Worm (Caenorhabditis elegans) whole organism, young adult: ENCODE data around the gene D1054.8.

Source experiments
- B0336.3 ChIP-seq: fragments of 200-800 bp; sonication (Bioruptor generic); IDR thresholded peaks from 2 replicates; pipeline ENCODE4 v1.3.6; 2022; ENCODE audit warnings: missing genetic modification characterization, missing compliant biosample characterization
- D2030.7 ChIP-seq: fragments of 200-800 bp; sonication (Bioruptor generic); IDR thresholded peaks from 2 replicates; pipeline ENCODE4 v1.3.6; 2022; ENCODE audit warnings: missing genetic modification reagents, missing genetic modification characterization, missing compliant biosample characterization
- F33H1.4 ChIP-seq: fragments of 200-800 bp; sonication (Bioruptor generic); IDR thresholded peaks from 2 replicates; pipeline ENCODE4 v1.3.6; 2022; ENCODE audit warnings: missing genetic modification reagents, missing genetic modification characterization, missing compliant biosample characterization
- F49E8.2 ChIP-seq: sonication (generic microtip); optimal IDR thresholded peaks from 3 replicates; lab custom pipeline; 2017; ENCODE audit warnings: missing genetic modification characterization, mild to moderate bottlenecking, missing compliant biosample characterization, antibody characterized with exemption, moderate library complexity; ENCODE audit not compliant: insufficient read depth
- F57C9.4 ChIP-seq: sonication (generic microtip); optimal IDR thresholded peaks from 2 replicates; lab custom pipeline; 2017; ENCODE audit warnings: mild to moderate bottlenecking, missing genetic modification characterization, missing compliant biosample characterization
- K11D2.4 ChIP-seq: fragments of 200-800 bp; sonication (Bioruptor generic); IDR thresholded peaks from 2 replicates; pipeline ENCODE4 v1.3.6; 2022; ENCODE audit warnings: missing genetic modification reagents, missing genetic modification characterization, missing compliant biosample characterization
- T26A5.8 ChIP-seq: sonication (generic microtip); optimal IDR thresholded peaks from 2 replicates; lab custom pipeline; 2016; ENCODE audit warnings: missing genetic modification characterization, missing compliant biosample characterization
- ZK185.1 ChIP-seq: sonication (generic microtip); optimal IDR thresholded peaks from 2 replicates; lab custom pipeline; 2016; ENCODE audit warnings: mild to moderate bottlenecking, missing genetic modification characterization, missing compliant biosample characterization; ENCODE audit not compliant: poor library complexity, severe bottlenecking
- akir-1 ChIP-seq: fragments of 200-800 bp; sonication (Bioruptor generic); optimal IDR thresholded peaks from 2 replicates; lab custom pipeline; 2018; ENCODE audit warnings: mild to moderate bottlenecking, missing genetic modification characterization, moderate library complexity, missing compliant biosample characterization
- cebp-1 ChIP-seq, 2 experiments: fragments of 200-800 bp in 1 of 2; sonication (Bioruptor generic) in 1 of 2; sonication (generic microtip) in 1 of 2; IDR thresholded peaks in 1 of 2; optimal IDR thresholded peaks in 1 of 2; 2 replicates each; pipeline versions ENCODE4 v1.3.6 to Lab custom; 2017 to 2022; ENCODE audit warnings: missing compliant biosample characterization in 2 of 2, missing genetic modification characterization in 2 of 2, mild to moderate bottlenecking in 1 of 2, missing genetic modification reagents in 1 of 2, moderate library complexity in 1 of 2
- ceh-100 ChIP-seq: fragments of 200-800 bp; sonication (Bioruptor generic); IDR thresholded peaks from 2 replicates; pipeline ENCODE4 v1.3.6; 2022; ENCODE audit warnings: missing genetic modification reagents, missing genetic modification characterization, missing compliant biosample characterization
- ceh-27 ChIP-seq: fragments of 200-800 bp; sonication (Bioruptor generic); optimal IDR thresholded peaks from 2 replicates; lab custom pipeline; 2018; ENCODE audit warnings: mild to moderate bottlenecking, missing genetic modification characterization, moderate library complexity, missing compliant biosample characterization
- ceh-91 ChIP-seq: fragments of 200-800 bp; sonication (Bioruptor generic); IDR thresholded peaks from 2 replicates; pipeline ENCODE4 v1.3.6; 2022; ENCODE audit warnings: missing genetic modification reagents, missing genetic modification characterization, missing compliant biosample characterization
- chd-7 ChIP-seq: sonication (generic microtip); optimal IDR thresholded peaks from 2 replicates; lab custom pipeline; 2016; ENCODE audit warnings: mild to moderate bottlenecking, missing genetic modification characterization, moderate library complexity, missing compliant biosample characterization
- dox-1 ChIP-seq: fragments of 200-800 bp; sonication (Bioruptor generic); IDR thresholded peaks from 2 replicates; pipeline ENCODE4 v1.3.6; 2022; ENCODE audit warnings: missing genetic modification reagents, missing genetic modification characterization, missing compliant biosample characterization
- dpff-1 ChIP-seq: sonication (generic microtip); optimal IDR thresholded peaks from 2 replicates; lab custom pipeline; 2017; ENCODE audit warnings: mild to moderate bottlenecking, missing genetic modification characterization, missing compliant biosample characterization
- dpl-1 ChIP-seq: fragments of 150-350 bp; optimal IDR thresholded peaks from 2 replicates; lab custom pipeline; 2014; ENCODE audit warnings: missing biosample characterization, missing genetic modification reagents, missing genetic modification characterization
- efl-1 ChIP-seq: fragments of 150-350 bp; optimal IDR thresholded peaks from 2 replicates; lab custom pipeline; 2014; ENCODE audit warnings: missing biosample characterization, missing genetic modification reagents, missing genetic modification characterization
- egl-18 ChIP-seq: fragments of 200-800 bp; sonication (Bioruptor generic); IDR thresholded peaks from 2 replicates; pipeline ENCODE4 v1.3.6; 2022; ENCODE audit warnings: missing genetic modification reagents, missing genetic modification characterization, missing compliant biosample characterization
- egrh-3 ChIP-seq: fragments of 200-800 bp; sonication (Bioruptor generic); IDR thresholded peaks from 2 replicates; pipeline ENCODE4 v1.3.6; 2022; ENCODE audit warnings: missing genetic modification reagents, missing genetic modification characterization, missing compliant biosample characterization
- hmg-1.2 ChIP-seq: fragments of 200-800 bp; sonication (Bioruptor generic); IDR thresholded peaks from 2 replicates; pipeline ENCODE4 v1.3.6; 2022; ENCODE audit warnings: missing genetic modification reagents, missing genetic modification characterization, missing compliant biosample characterization
- hmg-20 ChIP-seq: fragments of 200-800 bp; sonication (Bioruptor generic); IDR thresholded peaks from 2 replicates; pipeline ENCODE4 v1.3.6; 2022; ENCODE audit warnings: missing genetic modification reagents, missing genetic modification characterization, missing compliant biosample characterization
- hrde-1 ChIP-seq: sonication (generic microtip); optimal IDR thresholded peaks from 2 replicates; lab custom pipeline; 2016; ENCODE audit warnings: missing genetic modification characterization, mild to moderate bottlenecking, missing compliant biosample characterization, moderate library complexity, missing genotype, missing genetic modification reagents, borderline replicate concordance
- hsf-1 ChIP-seq: fragments of 200-800 bp; sonication (Bioruptor generic); IDR thresholded peaks from 2 replicates; pipeline ENCODE4 v1.3.6; 2022; ENCODE audit warnings: missing genetic modification reagents, missing genetic modification characterization, missing compliant biosample characterization
- lin-26 ChIP-seq: fragments of 200-800 bp; sonication (Bioruptor generic); IDR thresholded peaks from 2 replicates; pipeline ENCODE4 v1.3.6; 2022; ENCODE audit warnings: missing genetic modification reagents, missing genetic modification characterization, missing compliant biosample characterization
- lin-40 ChIP-seq: sonication (generic microtip); optimal IDR thresholded peaks from 2 replicates; lab custom pipeline; 2016; ENCODE audit warnings: missing genetic modification characterization, mild to moderate bottlenecking, missing compliant biosample characterization, missing genotype, missing genetic modification reagents
- lir-1 ChIP-seq: fragments of 200-800 bp; sonication (Bioruptor generic); conservative IDR thresholded peaks from 2 replicates; pipeline ENCODE4 v1.3.6; 2022; ENCODE audit warnings: missing genetic modification reagents, missing genetic modification characterization, missing compliant biosample characterization
- lsl-1 ChIP-seq: fragments of 200-800 bp; sonication (Bioruptor generic); optimal IDR thresholded peaks from 2 replicates; lab custom pipeline; 2018; ENCODE audit warnings: mild to moderate bottlenecking, missing genetic modification characterization, moderate library complexity, missing compliant biosample characterization
- lsy-27 ChIP-seq: sonication (generic microtip); optimal IDR thresholded peaks from 2 replicates; lab custom pipeline; 2017; ENCODE audit warnings: missing genetic modification characterization, mild to moderate bottlenecking, missing compliant biosample characterization, antibody characterized with exemption, missing genotype, borderline replicate concordance; ENCODE audit not compliant: insufficient read depth
- madf-6 ChIP-seq: fragments of 200-800 bp; sonication (Bioruptor generic); IDR thresholded peaks from 2 replicates; pipeline ENCODE4 v1.3.6; 2022; ENCODE audit warnings: missing genetic modification reagents, missing genetic modification characterization, missing compliant biosample characterization
- mcd-1 ChIP-seq: fragments of 200-800 bp; sonication (Bioruptor generic); IDR thresholded peaks from 2 replicates; pipeline ENCODE4 v1.3.6; 2022; ENCODE audit warnings: missing genetic modification reagents, missing genetic modification characterization, missing compliant biosample characterization
- mxl-1 ChIP-seq: sonication (generic microtip); optimal IDR thresholded peaks from 2 replicates; lab custom pipeline; 2016; ENCODE audit warnings: missing genetic modification characterization, missing compliant biosample characterization
- nfya-1 ChIP-seq: sonication (generic microtip); optimal IDR thresholded peaks from 2 replicates; lab custom pipeline; 2017; ENCODE audit warnings: antibody characterized with exemption, missing compliant biosample characterization, missing genetic modification characterization, borderline replicate concordance; ENCODE audit not compliant: insufficient read depth
- nfyb-1 ChIP-seq: fragments of 200-800 bp; sonication (Bioruptor generic); IDR thresholded peaks from 2 replicates; pipeline ENCODE4 v1.3.6; 2022; ENCODE audit warnings: missing genetic modification reagents, missing genetic modification characterization, missing compliant biosample characterization
- pbrm-1 ChIP-seq: fragments of 200-800 bp; sonication (Bioruptor generic); IDR thresholded peaks from 2 replicates; pipeline ENCODE4 v1.3.6; 2022; ENCODE audit warnings: missing genetic modification reagents, missing genetic modification characterization, missing compliant biosample characterization
- sea-2 ChIP-seq: fragments of 200-800 bp; sonication (Bioruptor generic); IDR thresholded peaks from 2 replicates; pipeline ENCODE4 v1.3.6; 2022; ENCODE audit warnings: missing genetic modification characterization, missing compliant biosample characterization
- snpc-1.3 ChIP-seq: sonication (generic microtip); optimal IDR thresholded peaks from 2 replicates; lab custom pipeline; 2017; ENCODE audit warnings: missing genetic modification characterization, mild to moderate bottlenecking, missing compliant biosample characterization, antibody characterized with exemption, moderate library complexity, missing genotype, missing genetic modification reagents; ENCODE audit not compliant: insufficient read depth
- tbx-9 ChIP-seq: sonication (generic microtip); optimal IDR thresholded peaks from 2 replicates; lab custom pipeline; 2016; ENCODE audit warnings: borderline replicate concordance, missing genetic modification characterization, inconsistent platforms, missing compliant biosample characterization
- unc-130 ChIP-seq: sonication (generic microtip); optimal IDR thresholded peaks from 2 replicates; lab custom pipeline; 2016; ENCODE audit warnings: missing genetic modification reagents, missing genetic modification characterization, missing compliant biosample characterization
- xnd-1 ChIP-seq: sonication (generic microtip); optimal IDR thresholded peaks from 2 replicates; lab custom pipeline; 2016; ENCODE audit warnings: missing genotype, missing genetic modification reagents, missing genetic modification characterization, missing compliant biosample characterization
- zfh-2 ChIP-seq: fragments of 200-800 bp; sonication (Bioruptor generic); conservative IDR thresholded peaks from 2 replicates; pipeline ENCODE4 v1.3.6; 2022; ENCODE audit warnings: missing genetic modification reagents, missing genetic modification characterization, missing compliant biosample characterization
- ztf-28 ChIP-seq: fragments of 200-800 bp; sonication (Bioruptor generic); IDR thresholded peaks from 2 replicates; pipeline ENCODE4 v1.3.6; 2022; ENCODE audit warnings: missing genetic modification reagents, missing genetic modification characterization, missing compliant biosample characterization
- ztf-3 ChIP-seq: fragments of 200-800 bp; sonication (Bioruptor generic); optimal IDR thresholded peaks from 2 replicates; lab custom pipeline; 2018; ENCODE audit warnings: mild to moderate bottlenecking, missing genetic modification characterization, missing compliant biosample characterization
- ztf-6 ChIP-seq: fragments of 200-800 bp; sonication (Bioruptor generic); IDR thresholded peaks from 2 replicates; pipeline ENCODE4 v1.3.6; 2022; ENCODE audit warnings: missing genetic modification reagents, missing genetic modification characterization, missing compliant biosample characterization

The D1054.8 gene

DNA sequence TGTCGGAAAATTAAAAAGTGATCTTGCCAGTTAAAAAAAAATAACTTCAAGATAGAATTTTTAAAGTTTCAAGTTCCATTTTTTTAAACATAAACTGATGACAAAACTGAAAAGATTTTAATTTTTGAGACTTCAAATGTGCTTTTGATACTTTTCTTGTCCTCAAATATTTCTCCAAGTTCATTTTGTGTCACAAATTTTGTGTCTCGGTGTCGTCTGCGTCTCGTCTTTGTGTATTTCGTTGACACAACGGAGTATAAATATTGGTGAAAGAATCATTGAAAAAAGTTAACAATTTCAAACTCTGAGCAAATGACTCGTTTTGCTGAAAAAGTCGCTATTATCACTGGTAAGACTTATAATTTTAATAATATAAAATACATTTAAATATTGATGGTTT is at the start of gene D1054.8:
Gene D1054.8, plus strand, starts transcription at position 301 of the 400 bp plus-strand sequence.
- no peak for TF ChIP-seq nfyb-1 (GFP tag; lab: Robert Waterston, UW)
- no peak for TF ChIP-seq xnd-1 (tag; lab: Kevin White, UChicago)

ce11 chrV:10736756-10737155 is 47.4 kb upstream of the D1054.8 start, which contains the start of the genes mre-11 and wdr-5.3:
Gene mre-11 (minus strand): TSS chrV:10736868.
Gene wdr-5.3 (plus strand): TSS chrV:10737116.
- TF ChIP-seq egl-18 (no peak), hrde-1 (tag; lab: Kevin White, UChicago) (no peak), B0336.3 (GFP tag; lab: Robert Waterston, UW) (peak; percentile 45; the same call in 1 of the 2 replicates), ztf-28 (GFP tag; lab: Robert Waterston, UW) (0 out of 2 replicates have a peak, but pooled peaks have one; percentile 10), hmg-20 (GFP tag; lab: Robert Waterston, UW) (no peak), lin-26 (GFP tag; lab: Robert Waterston, UW) (no peak), lsl-1 (GFP tag; lab: Kevin White, UChicago) (peak; percentile 60), nfya-1 (tag; lab: Kevin White, UChicago) (no peak), efl-1 (GFP tag; lab: Kevin White, UChicago) (peak; percentile 85), pbrm-1 (GFP tag; lab: Robert Waterston, UW) (0 out of 2 replicates have a peak, but pooled peaks have one; percentile 38), ztf-6 (GFP tag; lab: Robert Waterston, UW) (peak; percentile 51; the same call in 1 of the 2 replicates), lsy-27 (tag; lab: Kevin White, UChicago) (no peak), K11D2.4 (GFP tag; lab: Robert Waterston, UW) (no peak), madf-6 (GFP tag; lab: Robert Waterston, UW) (peak; percentile 79), mxl-1 (tag; lab: Kevin White, UChicago) (no peak), dpff-1 (tag; lab: Kevin White, UChicago) (no peak), ztf-3 (GFP tag; lab: Kevin White, UChicago) (no peak), zfh-2 (GFP tag; lab: Robert Waterston, UW) (no peak), lir-1 (GFP tag; lab: Robert Waterston, UW) (peak; percentile 21; the same call in 1 of the 2 replicates), sea-2 (GFP tag; lab: Robert Waterston, UW) (no peak), tbx-9 (tag; lab: Kevin White, UChicago) (no peak), unc-130 (GFP tag; lab: Kevin White, UChicago) (peak; percentile 81), ZK185.1 (peak; percentile 70), F49E8.2 (tag; lab: Kevin White, UChicago) (peak; percentile 17), hmg-1.2 (GFP tag; lab: Robert Waterston, UW) (peak; percentile 21; the same call in 1 of the 2 replicates), F33H1.4 (peak; percentile 25; the same call in 1 of the 2 replicates), ceh-100 (GFP tag; lab: Robert Waterston, UW) (peak; percentile 38; the same call in 1 of the 2 replicates), mcd-1 (GFP tag; lab: Robert Waterston, UW) (peak; percentile 48; the same call in 1 of the 2 replicates), xnd-1 (tag; lab: Kevin White, UChicago) (peak; percentile 9), hsf-1 (0 out of 2 replicates have a peak, but pooled peaks have one; percentile 51), D2030.7 (GFP tag; lab: Robert Waterston, UW) (peak; percentile 52), snpc-1.3 (tag; lab: Kevin White, UChicago) (peak; percentile 14), cebp-1 (GFP tag; IDR thresholded peaks at IDR 0.05; lab: Robert Waterston, UW) (no peak), cebp-1 (tag; optimal IDR thresholded peaks at IDR 0.05; lab: Kevin White, UChicago) (no peak), egrh-3 (GFP tag; lab: Robert Waterston, UW) (no peak), chd-7 (tag; lab: Kevin White, UChicago) (no peak), ceh-91 (GFP tag; lab: Robert Waterston, UW) (peak; percentile 29; the same call in 1 of the 2 replicates), akir-1 (GFP tag; lab: Kevin White, UChicago) (no peak), dox-1 (peak; percentile 69; the same call in 1 of the 2 replicates), dpl-1 (GFP tag; lab: Kevin White, UChicago) (peak; percentile 58), T26A5.8 (no peak), lin-40 (tag; lab: Kevin White, UChicago) (no peak), ceh-27 (GFP tag; lab: Kevin White, UChicago) (peak; percentile 70), F57C9.4 (tag; lab: Kevin White, UChicago) (no peak)
